Worm (Caenorhabditis elegans): ENCODE data around the gene tpa-1.

DNA sequence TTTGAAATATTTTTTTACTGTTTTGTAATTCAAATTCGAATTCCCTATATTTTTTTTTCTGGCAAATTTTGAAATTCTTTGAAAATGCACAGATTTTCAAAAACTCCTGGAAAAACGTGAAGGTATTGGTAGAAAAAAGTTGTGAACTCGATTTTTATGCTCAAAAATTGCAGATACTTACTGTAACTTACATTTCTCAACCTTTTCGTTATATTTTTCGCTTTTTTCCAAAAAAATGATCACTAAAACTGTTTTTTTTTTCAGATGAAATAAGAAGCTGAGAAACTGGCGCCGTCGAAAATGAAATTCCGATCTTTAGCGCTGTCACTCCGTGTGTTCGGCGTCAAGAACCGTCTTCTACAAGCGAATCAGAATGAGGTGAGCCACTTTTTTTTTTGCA, 15.7 kb upstream of the tpa-1 start, which contains the start of gene T05C7.8:
- TF ChIP-seq him-1 (tag; optimal IDR thresholded peaks at IDR 0.05) (no peak), W03F9.2 (tag; optimal IDR thresholded peaks at IDR 0.05) (no peak), dao-5 (tag; optimal IDR thresholded peaks at IDR 0.05) (no peak)

Data from whole organism, L4/young adult.